Worm (Caenorhabditis elegans): ENCODE measurements around the gene cdr-1.
A peak's percentile ranks its signal among the peaks of the same experiment; 100 is the strongest.

DNA sequence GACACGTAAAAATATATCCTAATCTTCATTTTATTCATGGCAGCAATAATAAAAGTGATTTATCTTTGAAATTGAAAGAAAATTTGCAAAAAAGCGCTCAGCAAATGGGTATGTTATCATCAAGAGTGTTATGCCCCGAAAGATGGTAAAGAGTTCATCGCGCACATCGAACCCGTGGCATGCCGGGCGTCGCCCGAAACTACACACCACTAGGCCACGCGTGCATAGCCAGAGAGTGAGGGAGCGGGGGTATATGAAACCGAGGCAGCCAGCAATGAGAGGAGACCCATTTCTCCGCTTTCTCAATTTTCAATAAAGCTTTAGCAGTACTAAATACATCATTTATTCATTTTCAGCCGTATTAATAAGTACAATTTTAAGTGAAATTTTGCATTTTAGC lies 47.3 kb upstream of the cdr-1 start:
- TF ChIP-seq pqm-1 (tag; optimal IDR thresholded peaks at IDR 0.05) (peak; percentile 99), nhr-11 (tag; optimal IDR thresholded peaks at IDR 0.05) (no peak), fkh-10 (GFP tag; optimal IDR thresholded peaks at IDR 0.05) (peak; percentile 76), ceh-9 (tag; optimal IDR thresholded peaks at IDR 0.05) (peak; percentile 98), elt-2 (tag; optimal IDR thresholded peaks at IDR 0.05) (peak; percentile 99), lim-6 (tag; optimal IDR thresholded peaks at IDR 0.05) (peak; percentile 97), nfya-1 (tag; optimal IDR thresholded peaks at IDR 0.05) (peak; percentile 90), ceh-14 (tag; optimal IDR thresholded peaks at IDR 0.05) (peak; percentile 99), F13H6.1 (tag; optimal IDR thresholded peaks at IDR 0.05) (peak; percentile 98), pag-3 (tag; optimal IDR thresholded peaks at IDR 0.05; ENCODE audit: borderline replicate concordance) (peak; percentile 96), unc-42 (tag; optimal IDR thresholded peaks at IDR 0.05) (peak; percentile 86), K09A11.1 (tag; optimal IDR thresholded peaks at IDR 0.05; ENCODE audit: insufficient read depth) (peak; percentile 93), ceh-6 (GFP tag; optimal IDR thresholded peaks at IDR 0.05) (peak; percentile 99), ceh-2 (tag; optimal IDR thresholded peaks at IDR 0.05) (peak; percentile 98)

Data from whole organism, late embryonic.